Worm (Caenorhabditis elegans) whole organism, midembryonic: ENCODE results near the gene F46B6.4.

Experiments used
- T22C8.4 ChIP-seq: fragments of 200-800 bp; sonication (Bioruptor generic); IDR thresholded peaks from 2 replicates; pipeline ENCODE4 v1.3.6; 2022; ENCODE audit warnings: missing genetic modification characterization, missing compliant biosample characterization
- cog-1 ChIP-seq: sonication (generic microtip); optimal IDR thresholded peaks from 2 replicates; lab custom pipeline; 2016; ENCODE audit warnings: missing genetic modification characterization, missing compliant biosample characterization
- flt-1 ChIP-seq: fragments of 200-800 bp; sonication (Bioruptor generic); IDR thresholded peaks from 2 replicates; pipeline ENCODE4 v1.3.6; 2022; ENCODE audit warnings: missing genetic modification characterization, missing compliant biosample characterization
- klf-2 ChIP-seq: fragments of 200-800 bp; sonication (Bioruptor generic); conservative IDR thresholded peaks from 2 replicates; pipeline ENCODE4 v1.3.6; 2022; ENCODE audit warnings: missing genetic modification reagents, missing genetic modification characterization, missing compliant biosample characterization
- med-1 ChIP-seq: sonication (generic microtip); optimal IDR thresholded peaks from 2 replicates; lab custom pipeline; 2017; ENCODE audit warnings: missing genetic modification characterization, mild to moderate bottlenecking, missing compliant biosample characterization, antibody characterized with exemption, missing genetic modification reagents; ENCODE audit not compliant: insufficient read depth
- ref-1 ChIP-seq: fragments of 200-800 bp; sonication (Bioruptor generic); conservative IDR thresholded peaks from 2 replicates; pipeline ENCODE4 v1.3.6; 2022; ENCODE audit warnings: missing genetic modification reagents, missing genetic modification characterization, missing compliant biosample characterization
- tab-1 ChIP-seq: fragments of 200-800 bp; sonication (Bioruptor generic); IDR thresholded peaks from 2 replicates; pipeline ENCODE4 v1.3.6; 2022; ENCODE audit warnings: missing genetic modification characterization, missing compliant biosample characterization
- ztf-23 ChIP-seq: fragments of 200-800 bp; sonication (Bioruptor generic); IDR thresholded peaks from 2 replicates; pipeline ENCODE4 v1.3.6; 2022; ENCODE audit warnings: missing genetic modification reagents, missing genetic modification characterization, missing compliant biosample characterization
- ztf-29 ChIP-seq: fragments of 200-800 bp; sonication (Bioruptor generic); IDR thresholded peaks from 2 replicates; pipeline ENCODE4 v1.3.6; 2022; ENCODE audit warnings: missing genetic modification reagents, missing genetic modification characterization, missing compliant biosample characterization

DNA sequence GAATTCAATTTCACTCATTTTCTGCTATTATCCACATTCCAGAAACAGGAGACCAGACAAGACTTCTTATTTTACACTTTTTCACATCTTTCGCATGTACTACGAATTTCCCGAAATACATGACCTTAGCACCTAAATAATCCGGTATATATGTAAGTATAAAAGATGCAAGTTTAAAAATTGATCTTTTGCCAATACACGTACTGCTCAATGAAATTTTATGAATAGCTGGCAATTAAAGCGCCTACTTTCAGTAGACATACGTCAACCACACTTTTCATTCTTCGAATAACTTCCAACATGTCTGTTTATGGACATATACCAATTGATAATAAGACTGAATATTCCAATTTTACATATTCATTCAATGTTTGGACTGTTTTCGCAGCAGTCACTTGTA lies 23.9 kb upstream of the F46B6.4 start, which contains the start of gene sru-39:
- TF ChIP-seq ztf-29 (GFP tag; lab: Robert Waterston, UW) (no peak), cog-1 (tag; lab: Kevin White, UChicago) (no peak), klf-2 (no peak), med-1 (no peak), flt-1 (no peak), T22C8.4 (GFP tag; lab: Robert Waterston, UW) (no peak), ref-1 (GFP tag; lab: Robert Waterston, UW) (no peak), ztf-23 (no peak), tab-1 (GFP tag; lab: Robert Waterston, UW) (no peak)
